Worm (Caenorhabditis elegans): ENCODE data around the gene spr-3.

Gene spr-3

ce11 chrX:4548929-4549328 is 35.0 kb downstream of the spr-3 start:
- TF ChIP-seq nhr-41 (GFP tag; IDR thresholded peaks at IDR 0.05) (no peak), lin-39 (tag; optimal IDR thresholded peaks at IDR 0.05) (no peak), duxl-1 (tag; optimal IDR thresholded peaks at IDR 0.05; ENCODE audit: poor library complexity) (no peak), Y5F2A.4 (GFP tag; optimal IDR thresholded peaks at IDR 0.05) (no peak), daf-8 (GFP tag; IDR thresholded peaks at IDR 0.05) (no peak)

- TF ChIP-seq nhr-28 (tag; optimal IDR thresholded peaks at IDR 0.05) (peak; percentile 6), spr-3 (GFP tag; optimal IDR thresholded peaks at IDR 0.05) (no peak), ama-1 (optimal IDR thresholded peaks at IDR 0.05) (no peak), ceh-28 (tag; optimal IDR thresholded peaks at IDR 0.05) (no peak), cey-2 (tag; optimal IDR thresholded peaks at IDR 0.05; ENCODE audit: borderline replicate concordance, insufficient read depth) (no peak), lin-39 (tag; optimal IDR thresholded peaks at IDR 0.05) (no peak), hlh-30 (tag; optimal IDR thresholded peaks at IDR 0.05; ENCODE audit: insufficient read depth) (peak; percentile 26), jun-1 (tag; optimal IDR thresholded peaks at IDR 0.05) (no peak), gei-8 (GFP tag; optimal IDR thresholded peaks at IDR 0.05) (no peak), sdz-12 (GFP tag; optimal IDR thresholded peaks at IDR 0.05) (no peak), madf-9 (GFP tag; conservative IDR thresholded peaks at IDR 0.05) (no peak), ctbp-1 (GFP tag; IDR thresholded peaks at IDR 0.05) (no peak), Y75B8A.6 (GFP tag; IDR thresholded peaks at IDR 0.05) (no peak), aha-1 (tag) (peak; percentile 77), ztf-7 (tag; optimal IDR thresholded peaks at IDR 0.05) (no peak), nhr-76 (tag; optimal IDR thresholded peaks at IDR 0.05) (no peak), R02D3.7 (tag; optimal IDR thresholded peaks at IDR 0.05) (no peak), zip-11 (GFP tag; IDR thresholded peaks at IDR 0.05) (no peak), nhr-77 (tag; optimal IDR thresholded peaks at IDR 0.05) (no peak)
These were observed 36.1 kb downstream of the spr-3 start, which contains the start of gene C07A12.18 for ce11 chrX:4549853-4550596. Gene C07A12.18, minus strand, starts transcription at chrX:4549903.

- TF ChIP-seq hlh-11 (tag; optimal IDR thresholded peaks at IDR 0.05) (peak; percentile 26), nhr-6 (tag; optimal IDR thresholded peaks at IDR 0.05) (no peak), hlh-30 (tag; optimal IDR thresholded peaks at IDR 0.05; ENCODE audit: insufficient read depth) (peak; percentile 19), fkh-10 (GFP tag; optimal IDR thresholded peaks at IDR 0.05) (no peak), cey-2 (tag; optimal IDR thresholded peaks at IDR 0.05; ENCODE audit: borderline replicate concordance, insufficient read depth) (no peak), lir-3 (tag; optimal IDR thresholded peaks at IDR 0.05) (no peak), unc-62 (GFP tag; optimal IDR thresholded peaks at IDR 0.05 in 1 of 2) (no peak), unc-62 (tag; optimal IDR thresholded peaks at IDR 0.05) (no peak), egl-43 (GFP tag; IDR thresholded peaks at IDR 0.05) (peak; percentile 57; the same call in 1 of the 2 replicates), ztf-11 (tag; optimal IDR thresholded peaks at IDR 0.05) (no peak), nhr-28 (tag; optimal IDR thresholded peaks at IDR 0.05) (peak; percentile 29), set-16 (GFP tag; IDR thresholded peaks at IDR 0.05) (peak; percentile 47), ztf-7 (tag; optimal IDR thresholded peaks at IDR 0.05) (no peak), mxl-3 (GFP tag; optimal IDR thresholded peaks at IDR 0.05) (peak; percentile 13)
These were observed 37.1 kb downstream of the spr-3 start for ce11 chrX:4550987-4551386.

ce11 chrX:4553033-4553432 is 39.1 kb downstream of the spr-3 start:
- TF ChIP-seq nhr-237 (tag; optimal IDR thresholded peaks at IDR 0.05) (no peak), F44E2.7 (GFP tag; IDR thresholded peaks at IDR 0.05) (0 out of 2 replicates have a peak, but pooled peaks have one; percentile 13)

Measured in whole organism, L4 larva.